Fruit fly (Drosophila melanogaster): ENCODE measurements around the gene Peritrophin-15b.

The Peritrophin-15b gene

DNA sequence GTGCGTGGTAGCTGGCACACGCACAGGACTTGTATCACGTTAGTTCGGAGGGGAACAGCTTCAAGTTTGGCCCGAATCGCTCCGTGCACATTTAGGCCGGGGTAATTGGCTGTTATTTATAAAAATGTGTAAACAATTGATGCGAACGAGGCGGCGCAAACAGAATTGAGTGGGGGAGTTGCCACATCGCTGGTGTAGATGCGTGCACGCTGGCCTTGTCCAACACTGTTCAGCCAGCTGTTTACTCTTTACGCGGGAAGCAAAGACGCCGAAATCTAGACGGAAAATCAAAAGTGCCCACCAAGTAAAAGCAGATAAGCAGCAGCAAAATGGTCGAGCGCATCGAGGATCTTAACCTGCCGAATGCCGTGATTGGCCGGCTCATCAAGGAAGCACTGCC, 42.4 kb upstream of the Peritrophin-15b start, which contains the start of the genes D12 and Chrac-14 (continued):
- no peak for TF ChIP-seq zen2 (GFP tag; IDR thresholded peaks at IDR 0.05; ENCODE audit: partially characterized antibody)
- no peak for TF ChIP-seq pnt (GFP tag; optimal IDR thresholded peaks at IDR 0.05)
- TF ChIP-seq Bgb (GFP tag; IDR thresholded peaks at IDR 0.05; ENCODE audit: partially characterized antibody), result peak; percentile 9; the same call in 1 of the 2 replicates
- peak; percentile 9 for TF ChIP-seq CG17829 (tag; optimal IDR thresholded peaks at IDR 0.05)
- TF ChIP-seq ERR (GFP tag; optimal IDR thresholded peaks at IDR 0.05), result no peak
- no peak for TF ChIP-seq HmgD (GFP tag; optimal IDR thresholded peaks at IDR 0.05)
- no peak for TF ChIP-seq CG9727 (GFP tag; optimal IDR thresholded peaks at IDR 0.05)
- no peak for TF ChIP-seq bigmax (GFP tag; optimal IDR thresholded peaks at IDR 0.05)
- no peak for TF ChIP-seq D (optimal IDR thresholded peaks at IDR 0.05)
- no peak for TF ChIP-seq D (GFP tag; optimal IDR thresholded peaks at IDR 0.05)
- TF ChIP-seq Awh (GFP tag; IDR thresholded peaks at IDR 0.05), result no peak
- no peak for TF ChIP-seq CG30403 (GFP tag; optimal IDR thresholded peaks at IDR 0.05)
- TF ChIP-seq dpn (GFP tag; optimal IDR thresholded peaks at IDR 0.05), result peak in 1 of 2 experiments; percentile 5
- TF ChIP-seq Usf (GFP tag; optimal IDR thresholded peaks at IDR 0.05), result no peak
- no peak for TF ChIP-seq scrt (GFP tag; optimal IDR thresholded peaks at IDR 0.05)
- TF ChIP-seq CG3995 (GFP tag; optimal IDR thresholded peaks at IDR 0.05), result peak; percentile 92
- TF ChIP-seq CG4404 (GFP tag; IDR thresholded peaks at IDR 0.05), result no peak
- no peak for TF ChIP-seq HLHmδ (GFP tag; optimal IDR thresholded peaks at IDR 0.05)
- TF ChIP-seq luna (GFP tag; optimal IDR thresholded peaks at IDR 0.05), result peak; percentile 11
- TF ChIP-seq CG10267 (tag; optimal IDR thresholded peaks at IDR 0.05), result peak; percentile 93
- TF ChIP-seq Tbp (GFP tag; optimal IDR thresholded peaks at IDR 0.05), result no peak
- 0 out of 3 replicates have a peak, but pooled peaks have one; percentile 7 for TF ChIP-seq Opbp (GFP tag; IDR thresholded peaks at IDR 0.05; ENCODE audit: partially characterized antibody)
- no peak for TF ChIP-seq CG12219 (GFP tag; optimal IDR thresholded peaks at IDR 0.05)
- TF ChIP-seq CG17802 (tag; optimal IDR thresholded peaks at IDR 0.05), result no peak
- TF ChIP-seq Ravus (GFP tag; IDR thresholded peaks at IDR 0.05), result no peak
- TF ChIP-seq CG32772 (GFP tag; IDR thresholded peaks at IDR 0.05), result no peak
- no peak for TF ChIP-seq CG11695 (GFP tag; IDR thresholded peaks at IDR 0.05)
- TF ChIP-seq CG15514 (GFP tag; optimal IDR thresholded peaks at IDR 0.05), result peak; percentile 42
- TF ChIP-seq org-1 (GFP tag; optimal IDR thresholded peaks at IDR 0.05), result no peak
- TF ChIP-seq CG2889 (GFP tag; IDR thresholded peaks at IDR 0.05), result no peak
- no peak for TF ChIP-seq bowl (GFP tag; IDR thresholded peaks at IDR 0.05)
- peak; percentile 1 for TF ChIP-seq gfzf (GFP tag; optimal IDR thresholded peaks at IDR 0.05)
- peak; percentile 53 for TF ChIP-seq sens (GFP tag)
- TF ChIP-seq dati (GFP tag; IDR thresholded peaks at IDR 0.05), result no peak
- TF ChIP-seq CG4730 (GFP tag; IDR thresholded peaks at IDR 0.05), result no peak
- TF ChIP-seq CG9215 (GFP tag; IDR thresholded peaks at IDR 0.05), result no peak
- no peak for TF ChIP-seq CG11723 (GFP tag; optimal IDR thresholded peaks at IDR 0.05)
- no peak for TF ChIP-seq CG15073 (GFP tag; optimal IDR thresholded peaks at IDR 0.05)
- TF ChIP-seq CG2678 (tag; optimal IDR thresholded peaks at IDR 0.05), result no peak
- no peak for TF ChIP-seq CG13123 (GFP tag; optimal IDR thresholded peaks at IDR 0.05)
- TF ChIP-seq CG4424 (GFP tag; optimal IDR thresholded peaks at IDR 0.05), result no peak
- TF ChIP-seq CG13287 (GFP tag; IDR thresholded peaks at IDR 0.05; ENCODE audit: partially characterized antibody), result 0 out of 2 replicates have a peak, but pooled peaks have one; percentile 33
- peak; percentile 37; the same call in 1 of the 2 replicates for TF ChIP-seq E2f1 (GFP tag; IDR thresholded peaks at IDR 0.05)
- TF ChIP-seq CG15269 (tag; optimal IDR thresholded peaks at IDR 0.05), result no peak
- peak; percentile 12; the same call in 1 of the 2 replicates for TF ChIP-seq Xrp1 (GFP tag; IDR thresholded peaks at IDR 0.05)
- no peak for TF ChIP-seq CG15601 (tag; optimal IDR thresholded peaks at IDR 0.05)
- TF ChIP-seq NC2β (GFP tag; optimal IDR thresholded peaks at IDR 0.05), result peak; percentile 11
- TF ChIP-seq crol (GFP tag; IDR thresholded peaks at IDR 0.05), result no peak
- TF ChIP-seq Bdp1 (GFP tag; optimal IDR thresholded peaks at IDR 0.05), result peak; percentile 16
- peak; percentile 65 for TF ChIP-seq CG1603 (tag; optimal IDR thresholded peaks at IDR 0.05)
- no peak for TF ChIP-seq Dek (tag; optimal IDR thresholded peaks at IDR 0.05)
- TF ChIP-seq nau (GFP tag; optimal IDR thresholded peaks at IDR 0.05), result no peak
